Fruit fly (Drosophila melanogaster): Measurements from ENCODE around the gene CG7560.

The CG7560 gene

dm6 chr3L:11375304-11375703 lies 49.7 kb upstream of the CG7560 start (continued):
- TF ChIP-seq ind (GFP tag; optimal IDR thresholded peaks at IDR 0.05) (peak; percentile 28), lab (GFP tag; optimal IDR thresholded peaks at IDR 0.05) (peak; percentile 59), nmo (GFP tag; optimal IDR thresholded peaks at IDR 0.05) (peak; percentile 86), chif (GFP tag; optimal IDR thresholded peaks at IDR 0.05) (peak; percentile 50 to 80), Fer3 (tag; optimal IDR thresholded peaks at IDR 0.05) (peak; percentile 5), jigr1 (GFP tag; IDR thresholded peaks at IDR 0.05) (no peak), CG10431 (GFP tag; optimal IDR thresholded peaks at IDR 0.05) (peak; percentile 62), CG2712 (tag; optimal IDR thresholded peaks at IDR 0.05) (peak; percentile 92), CG14014 (GFP tag; IDR thresholded peaks at IDR 0.05) (no peak), zfh1 (GFP tag; IDR thresholded peaks at IDR 0.05) (peak; percentile 83), ftz-f1 (GFP tag; optimal IDR thresholded peaks at IDR 0.05) (no peak), tx (GFP tag; optimal IDR thresholded peaks at IDR 0.05) (no peak), bsh (GFP tag; optimal IDR thresholded peaks at IDR 0.05) (peak; percentile 22 to 88), CG4730 (GFP tag; IDR thresholded peaks at IDR 0.05) (0 out of 2 replicates have a peak, but pooled peaks have one; percentile 15), CG10462 (GFP tag; optimal IDR thresholded peaks at IDR 0.05) (peak; percentile 29), dati (GFP tag; IDR thresholded peaks at IDR 0.05) (no peak), sob (GFP tag; IDR thresholded peaks at IDR 0.05) (0 out of 2 replicates have a peak, but pooled peaks have one; percentile 38), Oli (tag; optimal IDR thresholded peaks at IDR 0.05) (peak; percentile 76), CG4424 (GFP tag; optimal IDR thresholded peaks at IDR 0.05) (peak; percentile 63), Trl (optimal IDR thresholded peaks at IDR 0.05) (no peak), Trl (GFP tag; optimal IDR thresholded peaks at IDR 0.05) (peak; percentile 38), dmrt99B (tag; optimal IDR thresholded peaks at IDR 0.05) (peak; percentile 74), CG11456 (GFP tag; IDR thresholded peaks at IDR 0.05) (no peak), lola (GFP tag; optimal IDR thresholded peaks at IDR 0.05) (peak in 1 of 3 experiments; percentile 86), sim (GFP tag; IDR thresholded peaks at IDR 0.05) (peak; percentile 43; the same call in 1 of the 2 replicates), CG2120 (GFP tag; optimal IDR thresholded peaks at IDR 0.05) (no peak), pb (GFP tag; optimal IDR thresholded peaks at IDR 0.05) (no peak), ken (GFP tag; IDR thresholded peaks at IDR 0.05) (peak; percentile 54; the same call in 2 of the 3 replicates), her (GFP tag; optimal IDR thresholded peaks at IDR 0.05) (no peak), tap (tag; optimal IDR thresholded peaks at IDR 0.05) (peak; percentile 63), CG18599 (GFP tag; optimal IDR thresholded peaks at IDR 0.05) (peak; percentile 20), CG14860 (GFP tag; IDR thresholded peaks at IDR 0.05; ENCODE audit: partially characterized antibody) (no peak), prd (optimal IDR thresholded peaks at IDR 0.05) (no peak), prd (GFP tag; IDR thresholded peaks at IDR 0.05) (peak; percentile 68; the same call in 2 of the 3 replicates), sd (tag; optimal IDR thresholded peaks at IDR 0.05) (no peak), CG14050 (GFP tag; IDR thresholded peaks at IDR 0.05) (peak; percentile 44; the same call in 1 of the 3 replicates), HmgD (GFP tag; optimal IDR thresholded peaks at IDR 0.05) (no peak), Dek (tag; optimal IDR thresholded peaks at IDR 0.05) (no peak), pfk (GFP tag; optimal IDR thresholded peaks at IDR 0.05) (no peak), wdn (GFP tag; IDR thresholded peaks at IDR 0.05) (no peak), vvl (GFP tag; IDR thresholded peaks at IDR 0.05) (peak; percentile 81), CG8944 (GFP tag; optimal IDR thresholded peaks at IDR 0.05) (peak; percentile 17), CG12391 (tag; optimal IDR thresholded peaks at IDR 0.05) (peak; percentile 81), org-1 (GFP tag; optimal IDR thresholded peaks at IDR 0.05) (peak; percentile 42), CG7786 (GFP tag; optimal IDR thresholded peaks at IDR 0.05) (peak; percentile 4), CG17359 (tag; optimal IDR thresholded peaks at IDR 0.05) (peak; percentile 57), Ssrp (tag; optimal IDR thresholded peaks at IDR 0.05) (peak; percentile 81), Eip74EF (GFP tag; optimal IDR thresholded peaks at IDR 0.05) (peak in 1 of 2 experiments; percentile 70), Awh (GFP tag; IDR thresholded peaks at IDR 0.05) (no peak; the same call in 1 of the 2 replicates), CG1529 (GFP tag; optimal IDR thresholded peaks at IDR 0.05) (peak; percentile 72), CG30431 (GFP tag; optimal IDR thresholded peaks at IDR 0.05) (peak; percentile 61)
